Fruit fly (Drosophila melanogaster): ENCODE data around the gene CG17129.

Gene CG17129

dm6 chr3L:692699-693098 is 12.6 kb upstream of the CG17129 start, which contains the start of gene Vti1a (continued):
- TF ChIP-seq trem (tag; optimal IDR thresholded peaks at IDR 0.05) (peak; percentile 96), vvl (GFP tag; IDR thresholded peaks at IDR 0.05) (no peak), Adf1 (GFP tag; IDR thresholded peaks at IDR 0.05) (no peak), emc (GFP tag; optimal IDR thresholded peaks at IDR 0.05) (no peak), tup (GFP tag; optimal IDR thresholded peaks at IDR 0.05) (no peak), Atf-2 (GFP tag; optimal IDR thresholded peaks at IDR 0.05) (no peak), Spps (tag; optimal IDR thresholded peaks at IDR 0.05) (no peak), sr (GFP tag; IDR thresholded peaks at IDR 0.05) (no peak), CG3847 (GFP tag; IDR thresholded peaks at IDR 0.05) (peak; percentile 49; the same call in 1 of the 2 replicates), CG11093 (GFP tag; IDR thresholded peaks at IDR 0.05) (no peak), salm (tag; optimal IDR thresholded peaks at IDR 0.05) (no peak), inv (GFP tag; IDR thresholded peaks at IDR 0.05; ENCODE audit: partially characterized antibody) (no peak), TFAM (GFP tag; optimal IDR thresholded peaks at IDR 0.05) (no peak), CG2202 (tag; optimal IDR thresholded peaks at IDR 0.05) (no peak), CG3065 (GFP tag; optimal IDR thresholded peaks at IDR 0.05) (no peak), ems (GFP tag; optimal IDR thresholded peaks at IDR 0.05) (no peak), Mad (GFP tag; optimal IDR thresholded peaks at IDR 0.05) (no peak), hb (GFP tag; IDR thresholded peaks at IDR 0.05; ENCODE audit: partially characterized antibody) (no peak), Sry-β (GFP tag; optimal IDR thresholded peaks at IDR 0.05) (no peak), corto (GFP tag; optimal IDR thresholded peaks at IDR 0.05) (no peak), CG18011 (GFP tag; optimal IDR thresholded peaks at IDR 0.05) (no peak), bigmax (GFP tag; optimal IDR thresholded peaks at IDR 0.05) (peak; percentile 34), Ptx1 (GFP tag; IDR thresholded peaks at IDR 0.05) (no peak), CG11247 (GFP tag; IDR thresholded peaks at IDR 0.05) (no peak), sens-2 (GFP tag; IDR thresholded peaks at IDR 0.05) (no peak), CG1647 (GFP tag; optimal IDR thresholded peaks at IDR 0.05) (no peak), z (GFP tag; IDR thresholded peaks at IDR 0.05) (no peak), H15 (GFP tag; IDR thresholded peaks at IDR 0.05) (no peak), CG11560 (tag; IDR thresholded peaks at IDR 0.05) (no peak), CTCF (GFP tag; optimal IDR thresholded peaks at IDR 0.05) (peak; percentile 42), Myb (GFP tag; optimal IDR thresholded peaks at IDR 0.05) (peak; percentile 83), croc (GFP tag; conservative IDR thresholded peaks at IDR 0.05) (no peak), Vsx1 (GFP tag; optimal IDR thresholded peaks at IDR 0.05) (no peak), lola (GFP tag; optimal IDR thresholded peaks at IDR 0.05) (peak in 1 of 3 experiments; percentile 0), CG9797 (GFP tag; optimal IDR thresholded peaks at IDR 0.05) (peak; percentile 79), ttk (GFP tag; IDR thresholded peaks at IDR 0.05) (no peak), CG6854 (GFP tag; optimal IDR thresholded peaks at IDR 0.05) (no peak), CG11695 (GFP tag; IDR thresholded peaks at IDR 0.05) (no peak), Hr3 (GFP tag; optimal IDR thresholded peaks at IDR 0.05) (no peak), CkIIα-i1 (GFP tag; IDR thresholded peaks at IDR 0.05) (no peak), CG13894 (tag; optimal IDR thresholded peaks at IDR 0.05) (peak; percentile 86), ftz-f1 (GFP tag; optimal IDR thresholded peaks at IDR 0.05) (peak; percentile 82), CG30431 (GFP tag; optimal IDR thresholded peaks at IDR 0.05) (no peak), Sry-δ (GFP tag; optimal IDR thresholded peaks at IDR 0.05) (peak; percentile 6), cato (GFP tag; optimal IDR thresholded peaks at IDR 0.05; ENCODE audit: borderline replicate concordance) (no peak), CG8388 (GFP tag; optimal IDR thresholded peaks at IDR 0.05) (no peak), Dll (GFP tag; IDR thresholded peaks at IDR 0.05; ENCODE audit: partially characterized antibody) (no peak), CG33213 (GFP tag; optimal IDR thresholded peaks at IDR 0.05) (peak; percentile 46), CG10431 (GFP tag; optimal IDR thresholded peaks at IDR 0.05) (peak; percentile 37), Nf-YA (GFP tag; IDR thresholded peaks at IDR 0.05) (no peak), CG8944 (GFP tag; optimal IDR thresholded peaks at IDR 0.05) (no peak), otp (GFP tag; IDR thresholded peaks at IDR 0.05) (no peak), chn (GFP tag; optimal IDR thresholded peaks at IDR 0.05) (no peak)
